Worm (Caenorhabditis elegans) whole organism, L2 larva: ENCODE measurements around the gene pigq-1.

Experiments used
- aly-2 ChIP-seq: fragments of 150-350 bp; optimal IDR thresholded peaks from 2 replicates; lab custom pipeline; 2014; ENCODE audit warnings: missing biosample characterization, missing genetic modification characterization
- blmp-1 ChIP-seq: sonication (generic microtip); optimal IDR thresholded peaks from 2 replicates; lab custom pipeline; 2017; ENCODE audit warnings: missing genetic modification characterization, mild to moderate bottlenecking, missing compliant biosample characterization, antibody characterized with exemption, moderate library complexity; ENCODE audit not compliant: insufficient read depth
- ceh-16 ChIP-seq: fragments of 150-350 bp; optimal IDR thresholded peaks from 2 replicates; lab custom pipeline; 2014; ENCODE audit warnings: missing biosample characterization, missing genetic modification characterization
- ceh-82 ChIP-seq: fragments of 150-350 bp; optimal IDR thresholded peaks from 2 replicates; lab custom pipeline; 2014; ENCODE audit warnings: missing biosample characterization, missing genetic modification characterization
- egl-27 ChIP-seq: sonication (generic microtip); optimal IDR thresholded peaks from 3 replicates; lab custom pipeline; 2017; ENCODE audit warnings: missing biosample characterization, missing genetic modification reagents, missing genetic modification characterization
- elt-1 ChIP-seq: fragments of 150-350 bp; optimal IDR thresholded peaks from 2 replicates; lab custom pipeline; 2014; ENCODE audit warnings: missing biosample characterization, missing genetic modification characterization
- lin-13 ChIP-seq: fragments of 150-350 bp; optimal IDR thresholded peaks from 2 replicates; lab custom pipeline; 2014; ENCODE audit warnings: missing biosample characterization, missing genetic modification reagents, missing genetic modification characterization
- nhr-12 ChIP-seq: fragments of 150-350 bp; optimal IDR thresholded peaks from 2 replicates; lab custom pipeline; 2014; ENCODE audit warnings: missing biosample characterization, missing genetic modification characterization
- snpc-4 ChIP-seq: fragments of 150-350 bp; optimal IDR thresholded peaks from 2 replicates; lab custom pipeline; 2014; ENCODE audit warnings: missing biosample characterization, missing genetic modification characterization
- unc-39 ChIP-seq: fragments of 150-350 bp; optimal IDR thresholded peaks from 2 replicates; lab custom pipeline; 2014; ENCODE audit warnings: missing biosample characterization, missing genetic modification characterization
- ztf-11 ChIP-seq: sonication (generic microtip); optimal IDR thresholded peaks from 2 replicates; lab custom pipeline; 2017; ENCODE audit warnings: missing biosample characterization, missing genetic modification characterization

DNA sequence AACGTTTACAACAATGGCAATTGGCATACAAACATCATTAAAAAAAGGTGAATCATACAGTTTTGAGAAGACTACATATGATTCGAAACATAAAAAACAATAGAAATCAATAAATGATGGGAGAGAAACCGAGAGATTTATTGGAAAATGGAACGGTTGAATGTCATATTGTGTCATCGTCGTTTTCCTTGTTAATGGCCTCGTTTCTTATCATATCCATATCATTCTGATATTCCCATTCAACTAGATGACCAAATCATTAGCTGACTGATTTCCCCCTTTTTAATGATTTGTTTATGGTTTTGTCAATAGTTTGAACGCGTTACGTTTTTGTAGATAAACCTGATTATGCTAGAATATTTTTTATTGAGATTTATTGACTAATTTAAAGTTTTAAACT, 27.7 kb upstream of the pigq-1 start:
- TF ChIP-seq blmp-1 (tag; lab: Kevin White, UChicago) = no peak
- TF ChIP-seq ztf-11 = no peak
- TF ChIP-seq egl-27 = no peak
- no peak for TF ChIP-seq ceh-16
- no peak for TF ChIP-seq snpc-4 (tag; lab: Kevin White, UChicago)
- TF ChIP-seq aly-2 (tag; lab: Kevin White, UChicago) = no peak
- TF ChIP-seq ceh-82 (tag; lab: Kevin White, UChicago) = no peak
- TF ChIP-seq lin-13 = no peak
- TF ChIP-seq unc-39 = no peak
- no peak for TF ChIP-seq elt-1 (tag; lab: Kevin White, UChicago)
- no peak for TF ChIP-seq nhr-12 (tag; lab: Kevin White, UChicago)
